Fruit fly (Drosophila melanogaster): ENCODE data around the gene CG14626.

- no peak for TF ChIP-seq Hr96 (GFP tag; optimal IDR thresholded peaks at IDR 0.05)
- TF ChIP-seq CG7045 (GFP tag; optimal IDR thresholded peaks at IDR 0.05): no peak
- no peak for TF ChIP-seq ovo (GFP tag; optimal IDR thresholded peaks at IDR 0.05)
- TF ChIP-seq Crg-1 (GFP tag; optimal IDR thresholded peaks at IDR 0.05): no peak
Observed at dm6 chrX:1135006-1135376, 49.6 kb upstream of the CG14626 start.

Data from whole organism, adult.